Worm (Caenorhabditis elegans) whole organism, L1 larva: ENCODE data around the gene C08F1.10.
A peak's percentile ranks its signal among the peaks of the same experiment; 100 is the strongest.

Experiments used
- C04F5.9 ChIP-seq: sonication (generic microtip); optimal IDR thresholded peaks from 2 replicates; lab custom pipeline; 2016; ENCODE audit warnings: missing genetic modification characterization, missing compliant biosample characterization
- C16A3.4 ChIP-seq: fragments of 150-350 bp; optimal IDR thresholded peaks from 2 replicates; lab custom pipeline; 2014; ENCODE audit warnings: missing biosample characterization, missing genetic modification characterization
- C34B4.2 ChIP-seq: sonication (generic microtip); optimal IDR thresholded peaks from 2 replicates; lab custom pipeline; 2017; ENCODE audit warnings: mild to moderate bottlenecking, missing genetic modification characterization, missing compliant biosample characterization
- F16B12.6 ChIP-seq: fragments of 150-350 bp; optimal IDR thresholded peaks from 2 replicates; lab custom pipeline; 2014; ENCODE audit warnings: missing biosample characterization, missing genetic modification characterization
- Y116A8C.19 ChIP-seq: sonication (generic microtip); optimal IDR thresholded peaks from 2 replicates; lab custom pipeline; 2016; ENCODE audit warnings: missing compliant biosample characterization, missing genetic modification characterization, borderline replicate concordance
- ama-1 ChIP-seq: fragments of 150-350 bp; optimal IDR thresholded peaks from 2 replicates; lab custom pipeline; 2014
- blmp-1 ChIP-seq: fragments of 150-350 bp; optimal IDR thresholded peaks from 2 replicates; lab custom pipeline; 2014; ENCODE audit warnings: missing biosample characterization, missing genetic modification characterization
- ceh-8 ChIP-seq: fragments of 200-800 bp; sonication (Bioruptor generic); optimal IDR thresholded peaks from 2 replicates; lab custom pipeline; 2018; ENCODE audit warnings: mild to moderate bottlenecking, missing genetic modification characterization, moderate library complexity, missing compliant biosample characterization
- ceh-88 ChIP-seq: fragments of 200-800 bp; sonication (Bioruptor generic); IDR thresholded peaks from 2 replicates; pipeline ENCODE4 v1.3.6; 2022; ENCODE audit warnings: missing genetic modification characterization, missing compliant biosample characterization
- ceh-90 ChIP-seq: sonication (generic microtip); optimal IDR thresholded peaks from 2 replicates; lab custom pipeline; 2016; ENCODE audit warnings: missing genetic modification characterization, missing compliant biosample characterization
- dsc-1 ChIP-seq: sonication (generic microtip); optimal IDR thresholded peaks from 2 replicates; lab custom pipeline; 2016; ENCODE audit warnings: mild to moderate bottlenecking, missing genetic modification characterization, missing compliant biosample characterization
- efl-1 ChIP-seq, 4 experiments: fragments of 150-350 bp; optimal IDR thresholded peaks in 3 of 4; peaks in 1 of 4; 1 replicate in 1 of 4; 2 replicates in 3 of 4; lab custom pipeline; 2014; ENCODE audit warnings: missing biosample characterization in 2 of 4, missing genetic modification characterization in 2 of 4, missing genetic modification reagents in 2 of 4
- egl-27 ChIP-seq, 2 experiments: fragments of 150-350 bp in 1 of 2; sonication (generic microtip); optimal IDR thresholded peaks; 3 replicates each; lab custom pipeline; 2017 to 2018; ENCODE audit warnings: missing biosample characterization in 2 of 2, missing genetic modification characterization in 2 of 2, missing genetic modification reagents in 2 of 2
- elt-2 ChIP-seq: sonication (generic microtip); optimal IDR thresholded peaks from 2 replicates; lab custom pipeline; 2016; ENCODE audit warnings: missing genetic modification characterization, mild to moderate bottlenecking, inconsistent platforms, missing compliant biosample characterization, missing genetic modification reagents
- elt-3 ChIP-seq, 6 experiments: fragments of 150-350 bp in 1 of 6; sonication (generic microtip); optimal IDR thresholded peaks; 2 replicates each; lab custom pipeline; 2017 to 2018; ENCODE audit warnings: missing biosample characterization in 6 of 6, missing genetic modification characterization in 6 of 6, inconsistent platforms in 1 of 6
- ets-5 ChIP-seq: fragments of 200-800 bp; sonication (Bioruptor generic); IDR thresholded peaks from 2 replicates; pipeline ENCODE4 v1.3.6; 2022; ENCODE audit warnings: missing genetic modification characterization, missing compliant biosample characterization
- fkh-10 ChIP-seq: sonication (generic microtip); optimal IDR thresholded peaks from 2 replicates; lab custom pipeline; 2017; ENCODE audit warnings: missing biosample characterization, missing genetic modification reagents, missing genetic modification characterization
- fos-1 ChIP-seq: fragments of 150-350 bp; optimal IDR thresholded peaks from 2 replicates; lab custom pipeline; 2014; ENCODE audit warnings: missing biosample characterization, missing genetic modification characterization
- hlh-17 ChIP-seq: fragments of 200-800 bp; sonication (Bioruptor generic); optimal IDR thresholded peaks from 2 replicates; lab custom pipeline; 2018; ENCODE audit warnings: missing genetic modification characterization, mild to moderate bottlenecking, missing compliant biosample characterization, moderate library complexity, borderline replicate concordance
- hpl-2 ChIP-seq: fragments of 150-350 bp; optimal IDR thresholded peaks from 2 replicates; lab custom pipeline; 2014; ENCODE audit warnings: missing biosample characterization, missing genetic modification reagents, missing genetic modification characterization
- irx-1 ChIP-seq: sonication (generic microtip); optimal IDR thresholded peaks from 2 replicates; lab custom pipeline; 2016; ENCODE audit warnings: missing genetic modification characterization, missing compliant biosample characterization
- jun-1 ChIP-seq: fragments of 150-350 bp; optimal IDR thresholded peaks from 2 replicates; lab custom pipeline; 2014; ENCODE audit warnings: missing biosample characterization, missing genetic modification reagents, missing genetic modification characterization
- lin-14 ChIP-seq: fragments of 200-800 bp; sonication (Bioruptor generic); optimal IDR thresholded peaks from 2 replicates; lab custom pipeline; 2018; ENCODE audit warnings: mild to moderate bottlenecking, missing genetic modification characterization, moderate library complexity, missing compliant biosample characterization
- lin-15B ChIP-seq: fragments of 150-350 bp; sonication (generic microtip); optimal IDR thresholded peaks from 3 replicates; lab custom pipeline; 2014; ENCODE audit warnings: missing biosample characterization, missing genetic modification characterization
- lin-35 ChIP-seq, 2 experiments: fragments of 150-350 bp; optimal IDR thresholded peaks; 2 replicates each; lab custom pipeline; 2014; ENCODE audit warnings: missing biosample characterization in 2 of 2, missing genetic modification characterization in 2 of 2, missing genetic modification reagents in 2 of 2
- lin-39 ChIP-seq: fragments of 150-350 bp; optimal IDR thresholded peaks from 2 replicates; lab custom pipeline; 2014; ENCODE audit warnings: missing biosample characterization, missing genetic modification reagents, missing genetic modification characterization
- lir-3 ChIP-seq: sonication (generic microtip); optimal IDR thresholded peaks from 2 replicates; lab custom pipeline; 2016; ENCODE audit warnings: mild to moderate bottlenecking, missing genetic modification characterization, moderate library complexity, missing compliant biosample characterization; ENCODE audit not compliant: poor library complexity
- mdl-1 ChIP-seq, 2 experiments: fragments of 150-350 bp; optimal IDR thresholded peaks; 2 replicates each; lab custom pipeline; 2014 to 2017; ENCODE audit warnings: missing biosample characterization in 2 of 2, missing genetic modification characterization in 2 of 2, inconsistent platforms in 1 of 2
- mef-2 ChIP-seq: fragments of 150-350 bp; optimal IDR thresholded peaks from 2 replicates; lab custom pipeline; 2014; ENCODE audit warnings: missing biosample characterization, missing genetic modification characterization
- nhr-12 ChIP-seq: sonication (generic microtip); optimal IDR thresholded peaks from 2 replicates; lab custom pipeline; 2017; ENCODE audit warnings: missing biosample characterization, missing genetic modification characterization
- nhr-19 ChIP-seq: fragments of 200-800 bp; sonication (Bioruptor generic); conservative IDR thresholded peaks from 2 replicates; pipeline ENCODE4 v1.3.6; 2022; ENCODE audit warnings: missing genetic modification characterization, missing compliant biosample characterization
- nhr-20 ChIP-seq: sonication (generic microtip); optimal IDR thresholded peaks from 2 replicates; lab custom pipeline; 2016; ENCODE audit warnings: mild to moderate bottlenecking, missing genetic modification characterization, missing compliant biosample characterization
- nhr-237 ChIP-seq: fragments of 150-350 bp; optimal IDR thresholded peaks from 2 replicates; lab custom pipeline; 2014; ENCODE audit warnings: missing biosample characterization, missing genetic modification characterization
- nhr-28 ChIP-seq: fragments of 150-350 bp; optimal IDR thresholded peaks from 2 replicates; lab custom pipeline; 2014; ENCODE audit warnings: missing biosample characterization, missing genetic modification characterization
- nhr-77 ChIP-seq: fragments of 150-350 bp; optimal IDR thresholded peaks from 2 replicates; lab custom pipeline; 2014; ENCODE audit warnings: missing biosample characterization, missing genetic modification characterization
- nhr-85 ChIP-seq: sonication (generic microtip); peaks from one replicate; lab custom pipeline; 2016; ENCODE audit warnings: missing genetic modification characterization, inconsistent platforms, missing compliant biosample characterization
- nhr-90 ChIP-seq: sonication (generic microtip); optimal IDR thresholded peaks from 2 replicates; lab custom pipeline; 2016; ENCODE audit warnings: mild to moderate bottlenecking, missing genetic modification characterization, missing compliant biosample characterization; ENCODE audit not compliant: poor library complexity
- pag-3 ChIP-seq: sonication (generic microtip); optimal IDR thresholded peaks from 2 replicates; lab custom pipeline; 2017; ENCODE audit warnings: missing genetic modification characterization, mild to moderate bottlenecking, missing compliant biosample characterization, antibody characterized with exemption, borderline replicate concordance; ENCODE audit not compliant: insufficient read depth
- pax-3 ChIP-seq: fragments of 200-800 bp; sonication (Bioruptor generic); optimal IDR thresholded peaks from 2 replicates; lab custom pipeline; 2018; ENCODE audit warnings: mild to moderate bottlenecking, missing genetic modification characterization, moderate library complexity, missing compliant biosample characterization
- pqm-1 ChIP-seq: sonication (generic microtip); optimal IDR thresholded peaks from 3 replicates; lab custom pipeline; 2017; ENCODE audit warnings: missing biosample characterization, missing genetic modification characterization
- skn-1 ChIP-seq: fragments of 150-350 bp; optimal IDR thresholded peaks from 2 replicates; lab custom pipeline; 2014; ENCODE audit warnings: missing biosample characterization, missing genetic modification characterization
- snu-23 ChIP-seq: sonication (generic microtip); optimal IDR thresholded peaks from 2 replicates; lab custom pipeline; 2016; ENCODE audit warnings: missing genetic modification characterization, missing compliant biosample characterization
- sox-4 ChIP-seq: sonication (generic microtip); optimal IDR thresholded peaks from 2 replicates; lab custom pipeline; 2016; ENCODE audit warnings: missing genetic modification characterization, missing compliant biosample characterization
- sup-37 ChIP-seq: fragments of 200-800 bp; sonication (Bioruptor generic); optimal IDR thresholded peaks from 2 replicates; lab custom pipeline; 2018; ENCODE audit warnings: mild to moderate bottlenecking, missing genetic modification characterization, missing compliant biosample characterization
- tbx-2 ChIP-seq: sonication (generic microtip); optimal IDR thresholded peaks from 2 replicates; lab custom pipeline; 2016; ENCODE audit warnings: missing genetic modification characterization, missing compliant biosample characterization
- tlp-1 ChIP-seq: fragments of 150-350 bp; optimal IDR thresholded peaks from 2 replicates; lab custom pipeline; 2014; ENCODE audit warnings: missing biosample characterization, missing genetic modification characterization
- unc-130 ChIP-seq: fragments of 150-350 bp; optimal IDR thresholded peaks from 2 replicates; lab custom pipeline; 2017; ENCODE audit warnings: missing biosample characterization, missing genetic modification characterization, inconsistent platforms
- unc-30 ChIP-seq: sonication (generic microtip); optimal IDR thresholded peaks from 2 replicates; lab custom pipeline; 2017; ENCODE audit warnings: missing biosample characterization, missing genetic modification characterization
- unc-62 ChIP-seq: fragments of 150-350 bp; optimal IDR thresholded peaks from 2 replicates; lab custom pipeline; 2014; ENCODE audit warnings: missing biosample characterization, missing genetic modification reagents, missing genetic modification characterization
- unc-86 ChIP-seq: sonication (generic microtip); optimal IDR thresholded peaks from 2 replicates; lab custom pipeline; 2016; ENCODE audit warnings: missing genetic modification characterization, missing compliant biosample characterization
- xbp-1 ChIP-seq: sonication (generic microtip); optimal IDR thresholded peaks from 2 replicates; lab custom pipeline; 2016; ENCODE audit warnings: missing genetic modification characterization, missing compliant biosample characterization
- zag-1 ChIP-seq: fragments of 150-350 bp; optimal IDR thresholded peaks from 2 replicates; lab custom pipeline; 2014; ENCODE audit warnings: missing biosample characterization, missing genetic modification characterization

C08F1.10 gene

DNA sequence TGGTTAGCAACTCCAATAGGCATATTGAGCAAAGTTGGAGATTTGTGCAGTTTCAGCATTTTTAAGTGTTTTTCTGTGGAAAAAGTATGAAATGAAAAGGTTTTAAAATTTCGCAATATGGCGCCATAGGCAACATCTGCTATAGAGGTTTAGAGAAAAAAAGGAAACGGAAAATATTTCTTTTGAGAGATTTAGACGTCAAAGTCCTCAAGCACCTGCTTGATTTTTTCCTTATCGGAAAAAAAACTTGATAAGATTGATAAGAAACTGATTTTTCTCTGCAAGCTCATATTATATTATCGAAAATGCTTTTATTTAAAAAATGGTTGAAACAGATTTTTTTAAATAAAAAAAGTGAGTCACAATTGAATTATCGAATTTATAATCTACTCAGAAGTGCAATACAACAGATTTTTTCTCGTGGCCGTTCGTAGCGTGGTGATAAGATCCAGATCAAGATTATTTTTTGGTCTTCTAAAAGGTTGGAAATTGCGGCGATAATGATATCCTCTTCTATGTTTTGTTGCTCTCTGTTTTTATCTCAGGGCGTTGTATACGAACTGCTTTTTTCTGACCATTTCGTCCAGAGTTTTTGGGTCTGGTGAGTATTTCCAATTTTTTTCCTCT is 33.9 kb upstream of the C08F1.10 start, which contains the start of gene fbxc-19:
Gene fbxc-19 (plus strand): TSS at position 536 of the 627 bp plus-strand sequence.
- no peak for TF ChIP-seq nhr-12 (tag; lab: Kevin White, UChicago)
- no peak for TF ChIP-seq egl-27 (tag; optimal IDR thresholded peaks at IDR 0.05; lab: Kevin White, UChicago)
- no peak for TF ChIP-seq unc-62 (GFP tag; lab: Kevin White, UChicago)
- TF ChIP-seq mdl-1 (tag; optimal IDR thresholded peaks at IDR 0.05; lab: Kevin White, UChicago), result peak in 1 of 2 experiments; percentile 53
- peak; percentile 22 for TF ChIP-seq F16B12.6
- TF ChIP-seq nhr-237 (tag; lab: Kevin White, UChicago), result peak; percentile 64
- no peak for TF ChIP-seq hlh-17 (GFP tag; lab: Kevin White, UChicago)
- no peak for TF ChIP-seq unc-30 (tag; lab: Kevin White, UChicago)
- no peak for TF ChIP-seq ceh-90 (tag; lab: Kevin White, UChicago)
- peak; percentile 46 for TF ChIP-seq snu-23
- TF ChIP-seq C04F5.9 (tag; lab: Kevin White, UChicago), result no peak
- TF ChIP-seq jun-1 (tag; lab: Kevin White, UChicago), result peak; percentile 75
- TF ChIP-seq fos-1, result peak; percentile 35
- TF ChIP-seq sup-37 (GFP tag; lab: Kevin White, UChicago), result no peak
- TF ChIP-seq nhr-77 (tag; lab: Kevin White, UChicago), result peak; percentile 38
- no peak for TF ChIP-seq pax-3 (tag; lab: Kevin White, UChicago)
- no peak for TF ChIP-seq Y116A8C.19 (tag; lab: Kevin White, UChicago)
- TF ChIP-seq irx-1 (tag; lab: Kevin White, UChicago), result no peak
- TF ChIP-seq elt-2 (tag; lab: Kevin White, UChicago), result peak; percentile 100
- TF ChIP-seq nhr-90 (tag; lab: Kevin White, UChicago), result peak; percentile 53
- TF ChIP-seq skn-1 (tag; lab: Kevin White, UChicago), result peak; percentile 91
- peak in 3 of 6 experiments; percentile 60 to 96 (median 89) for TF ChIP-seq elt-3 (tag; optimal IDR thresholded peaks at IDR 0.05; lab: Kevin White, UChicago)
- TF ChIP-seq xbp-1, result peak; percentile 3
- no peak for TF ChIP-seq unc-86 (tag; lab: Kevin White, UChicago)
- TF ChIP-seq tbx-2 (tag; lab: Kevin White, UChicago), result peak; percentile 34
- TF ChIP-seq nhr-19 (GFP tag; lab: Robert Waterston, UW), result peak; percentile 37
- TF ChIP-seq tlp-1, result peak; percentile 81
- no peak for TF ChIP-seq pag-3 (tag; lab: Kevin White, UChicago)
- TF ChIP-seq C16A3.4 (tag; lab: Kevin White, UChicago), result peak; percentile 34
- no peak for TF ChIP-seq ama-1
- TF ChIP-seq lin-15B, result peak; percentile 4
- TF ChIP-seq ceh-8 (GFP tag; lab: Kevin White, UChicago), result no peak
- no peak for TF ChIP-seq sox-4 (tag; lab: Kevin White, UChicago)
- no peak for TF ChIP-seq lin-39 (tag; lab: Kevin White, UChicago)
- peak; percentile 47 to 82 for TF ChIP-seq lin-35 (GFP tag; optimal IDR thresholded peaks at IDR 0.05; lab: Kevin White, UChicago)
- peak; percentile 38 for TF ChIP-seq lir-3 (tag; lab: Kevin White, UChicago)
- peak; percentile 83 for TF ChIP-seq nhr-85
- TF ChIP-seq lin-14, result peak; percentile 73
- TF ChIP-seq mef-2 (tag; lab: Kevin White, UChicago), result no peak
- TF ChIP-seq zag-1, result no peak
- TF ChIP-seq ceh-88 (GFP tag; lab: Robert Waterston, UW), result no peak
- TF ChIP-seq efl-1 (optimal IDR thresholded peaks at IDR 0.05; lab: Kevin White, UChicago), result peak; percentile 77 to 78
- TF ChIP-seq efl-1 (GFP tag; optimal IDR thresholded peaks at IDR 0.05 in 1 of 2; lab: Kevin White, UChicago), result peak; percentile 63 to 94
- no peak for TF ChIP-seq unc-130
- TF ChIP-seq nhr-28 (tag; lab: Kevin White, UChicago), result no peak
- peak; percentile 45 for TF ChIP-seq hpl-2
- TF ChIP-seq nhr-20, result peak; percentile 60
- no peak for TF ChIP-seq fkh-10 (GFP tag; lab: Kevin White, UChicago)
- no peak for TF ChIP-seq C34B4.2 (tag; lab: Kevin White, UChicago)
- no peak for TF ChIP-seq dsc-1 (tag; lab: Kevin White, UChicago)
- TF ChIP-seq blmp-1, result peak; percentile 35
- peak; percentile 95 for TF ChIP-seq pqm-1 (tag; lab: Kevin White, UChicago)
- no peak for TF ChIP-seq ets-5 (GFP tag; lab: Robert Waterston, UW)
